Fruit fly (Drosophila melanogaster): ENCODE data around the gene Coq8.

DNA sequence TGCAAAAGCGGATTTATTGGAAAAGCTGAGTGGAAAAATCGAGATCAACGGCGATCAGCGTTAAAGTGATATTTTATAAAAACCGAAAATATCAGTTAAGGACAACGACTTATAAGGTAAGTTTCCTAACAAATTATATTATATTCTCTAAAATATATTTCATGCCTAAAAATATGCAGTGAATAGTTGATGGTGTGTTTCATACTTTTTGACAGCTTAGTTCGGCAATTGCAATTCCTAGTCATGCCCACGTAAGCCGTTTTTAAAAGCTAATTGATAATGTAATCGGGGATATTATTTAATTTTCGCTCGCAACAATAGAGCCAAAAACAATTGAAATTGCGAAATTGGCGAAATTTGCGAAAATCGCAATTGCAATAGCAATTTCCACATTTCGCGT is 18.7 kb upstream of the Coq8 start:
- TF ChIP-seq CTCF (optimal IDR thresholded peaks at IDR 0.05), result no peak
- no peak for TF ChIP-seq CG8478 (optimal IDR thresholded peaks at IDR 0.05)

Measured in S2 (cell line).